Worm (Caenorhabditis elegans): ENCODE measurements around the gene T22D1.18.

ce11 chrIV:6909863-6910733, 9.9 kb downstream of the T22D1.18 start, which contains the start of the genes rpn-1 and ribo-1:
- TF ChIP-seq fkh-10 (GFP tag; optimal IDR thresholded peaks at IDR 0.05), result no peak
- TF ChIP-seq lin-15B (tag; optimal IDR thresholded peaks at IDR 0.05), result peak; percentile 55
- TF ChIP-seq egl-5 (tag; optimal IDR thresholded peaks at IDR 0.05), result peak; percentile 39
- no peak for TF ChIP-seq sea-2 (GFP tag; optimal IDR thresholded peaks at IDR 0.05)
- no peak for TF ChIP-seq nhr-11 (tag; optimal IDR thresholded peaks at IDR 0.05)
- no peak for TF ChIP-seq nhr-76 (tag; optimal IDR thresholded peaks at IDR 0.05)
- TF ChIP-seq nhr-67 (tag; optimal IDR thresholded peaks at IDR 0.05), result no peak
- no peak for TF ChIP-seq nhr-77 (tag; optimal IDR thresholded peaks at IDR 0.05)
